Fruit fly (Drosophila melanogaster) whole organism, adult: ENCODE data around the gene H2.0.

ENCODE experiments used
- CG12768 ChIP-seq: fragments of 200-800 bp; sonication (Bioruptor generic); optimal IDR thresholded peaks from 2 replicates; lab custom pipeline; 2017; ENCODE audit warnings: missing biosample characterization, missing genetic modification characterization, mild to moderate bottlenecking, moderate library complexity, missing genetic modification reagents
- CG14711 ChIP-seq: fragments of 200-800 bp; sonication (Bioruptor generic); optimal IDR thresholded peaks from 2 replicates; lab custom pipeline; 2018; ENCODE audit warnings: missing biosample characterization, mild to moderate bottlenecking, missing genetic modification characterization, moderate library complexity
- CG33017 ChIP-seq: fragments of 200-800 bp; sonication (Bioruptor generic); optimal IDR thresholded peaks from 2 replicates; lab custom pipeline; 2018; ENCODE audit warnings: missing biosample characterization, mild to moderate bottlenecking, missing genetic modification characterization, moderate library complexity
- CG5204 ChIP-seq: fragments of 200-800 bp; sonication (Bioruptor generic); optimal IDR thresholded peaks from 2 replicates; lab custom pipeline; 2016; ENCODE audit warnings: missing biosample characterization, missing genetic modification characterization
- Clk ChIP-seq: fragments of 200-800 bp; sonication (Bioruptor generic); optimal IDR thresholded peaks from 2 replicates; lab custom pipeline; 2017; ENCODE audit warnings: missing biosample characterization, missing genetic modification characterization
- kay ChIP-seq: fragments of 200-800 bp; sonication (Bioruptor generic); peaks from one replicate; lab custom pipeline; 2016; ENCODE audit warnings: missing biosample characterization, missing genetic modification characterization, borderline replicate concordance
- ovo ChIP-seq: fragments of 200-800 bp; sonication (Bioruptor generic); optimal IDR thresholded peaks from 2 replicates; lab custom pipeline; 2016; ENCODE audit warnings: missing biosample characterization, missing genetic modification characterization
- tj ChIP-seq: fragments of 200-800 bp; sonication (Bioruptor generic); optimal IDR thresholded peaks from 3 replicates; lab custom pipeline; 2017; ENCODE audit warnings: missing biosample characterization, mild to moderate bottlenecking, missing genetic modification characterization, moderate library complexity

dm6 chr2L:5963251-5963650 lies 56.0 kb downstream of the H2.0 start:
- TF ChIP-seq CG12768: no peak
- no peak for TF ChIP-seq CG5204
- TF ChIP-seq CG14711 (tag; lab: Kevin White, UChicago): no peak
- TF ChIP-seq tj (GFP tag; lab: Kevin White, UChicago): no peak
- TF ChIP-seq CG33017: no peak
- no peak for TF ChIP-seq ovo (GFP tag; lab: Kevin White, UChicago)
- no peak for TF ChIP-seq Clk
- TF ChIP-seq kay (GFP tag; lab: Kevin White, UChicago): no peak
